Worm (Caenorhabditis elegans) whole organism, midembryonic: ENCODE measurements around the gene fipr-10.

Experiments used
- T22C8.4 ChIP-seq: fragments of 200-800 bp; sonication (Bioruptor generic); IDR thresholded peaks from 2 replicates; pipeline ENCODE4 v1.3.6; 2022; ENCODE audit warnings: missing genetic modification characterization, missing compliant biosample characterization
- cog-1 ChIP-seq: sonication (generic microtip); optimal IDR thresholded peaks from 2 replicates; lab custom pipeline; 2016; ENCODE audit warnings: missing genetic modification characterization, missing compliant biosample characterization
- flt-1 ChIP-seq: fragments of 200-800 bp; sonication (Bioruptor generic); IDR thresholded peaks from 2 replicates; pipeline ENCODE4 v1.3.6; 2022; ENCODE audit warnings: missing genetic modification characterization, missing compliant biosample characterization
- klf-2 ChIP-seq: fragments of 200-800 bp; sonication (Bioruptor generic); conservative IDR thresholded peaks from 2 replicates; pipeline ENCODE4 v1.3.6; 2022; ENCODE audit warnings: missing genetic modification reagents, missing genetic modification characterization, missing compliant biosample characterization
- med-1 ChIP-seq: sonication (generic microtip); optimal IDR thresholded peaks from 2 replicates; lab custom pipeline; 2017; ENCODE audit warnings: missing genetic modification characterization, mild to moderate bottlenecking, missing compliant biosample characterization, antibody characterized with exemption, missing genetic modification reagents; ENCODE audit not compliant: insufficient read depth
- ref-1 ChIP-seq: fragments of 200-800 bp; sonication (Bioruptor generic); conservative IDR thresholded peaks from 2 replicates; pipeline ENCODE4 v1.3.6; 2022; ENCODE audit warnings: missing genetic modification reagents, missing genetic modification characterization, missing compliant biosample characterization
- tab-1 ChIP-seq: fragments of 200-800 bp; sonication (Bioruptor generic); IDR thresholded peaks from 2 replicates; pipeline ENCODE4 v1.3.6; 2022; ENCODE audit warnings: missing genetic modification characterization, missing compliant biosample characterization
- ztf-23 ChIP-seq: fragments of 200-800 bp; sonication (Bioruptor generic); IDR thresholded peaks from 2 replicates; pipeline ENCODE4 v1.3.6; 2022; ENCODE audit warnings: missing genetic modification reagents, missing genetic modification characterization, missing compliant biosample characterization
- ztf-29 ChIP-seq: fragments of 200-800 bp; sonication (Bioruptor generic); IDR thresholded peaks from 2 replicates; pipeline ENCODE4 v1.3.6; 2022; ENCODE audit warnings: missing genetic modification reagents, missing genetic modification characterization, missing compliant biosample characterization

fipr-10 gene

ce11 chrV:9927381-9927780 is 13.4 kb downstream of the fipr-10 start:
- TF ChIP-seq ztf-29 (GFP tag; lab: Robert Waterston, UW) (no peak), flt-1 (GFP tag; lab: Robert Waterston, UW) (no peak), ztf-23 (no peak), tab-1 (GFP tag; lab: Robert Waterston, UW) (no peak), T22C8.4 (GFP tag; lab: Robert Waterston, UW) (no peak), cog-1 (no peak), ref-1 (GFP tag; lab: Robert Waterston, UW) (no peak)

DNA sequence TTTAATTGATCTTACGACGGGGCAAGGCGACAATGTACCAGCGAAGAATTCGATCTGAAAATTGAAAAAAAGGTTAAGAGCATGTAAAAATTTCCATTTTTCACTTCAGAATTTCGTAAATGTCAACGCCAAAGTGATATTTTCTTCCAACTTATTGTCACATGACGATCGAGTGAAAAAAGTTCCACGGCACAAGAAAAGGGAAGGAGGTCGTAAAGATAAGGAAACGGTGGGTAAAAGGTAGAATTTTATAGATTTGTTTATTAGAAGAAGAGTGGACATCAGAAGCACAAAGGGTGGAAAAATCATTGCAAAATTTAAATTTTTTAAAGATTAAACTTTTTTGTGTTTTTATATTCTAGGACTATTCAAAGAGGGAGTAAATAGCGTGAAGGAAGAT is 14.0 kb downstream of the fipr-10 start:
- TF ChIP-seq tab-1 (GFP tag; lab: Robert Waterston, UW) (no peak), flt-1 (GFP tag; lab: Robert Waterston, UW) (no peak), med-1 (GFP tag; lab: Kevin White, UChicago) (no peak), ztf-29 (GFP tag; lab: Robert Waterston, UW) (no peak), ztf-23 (no peak), T22C8.4 (GFP tag; lab: Robert Waterston, UW) (no peak), ref-1 (GFP tag; lab: Robert Waterston, UW) (no peak), klf-2 (GFP tag; lab: Robert Waterston, UW) (no peak), cog-1 (no peak)

ce11 chrV:9930612-9931065 is 16.7 kb downstream of the fipr-10 start, which contains the start of the genes rmh-2 and suds-3:
TSS of gene rmh-2 (minus strand) at chrV:9930775.
TSS of gene suds-3 (plus strand) at chrV:9931015.
- no peak for TF ChIP-seq tab-1 (GFP tag; lab: Robert Waterston, UW)
- peak; percentile 46 for TF ChIP-seq med-1 (GFP tag; lab: Kevin White, UChicago)

- TF ChIP-seq flt-1 (GFP tag; lab: Robert Waterston, UW) (no peak), ref-1 (GFP tag; lab: Robert Waterston, UW) (no peak), T22C8.4 (GFP tag; lab: Robert Waterston, UW) (no peak), cog-1 (no peak), klf-2 (GFP tag; lab: Robert Waterston, UW) (no peak)
Measured at ce11 chrV:9937435-9937834, 23.5 kb downstream of the fipr-10 start, which contains the start of gene srj-33. TSS of gene srj-33 (minus strand) at chrV:9937535.

- no peak for TF ChIP-seq flt-1 (GFP tag; lab: Robert Waterston, UW)
- TF ChIP-seq ref-1 (GFP tag; lab: Robert Waterston, UW) = no peak
- TF ChIP-seq klf-2 (GFP tag; lab: Robert Waterston, UW) = no peak
- TF ChIP-seq cog-1 = no peak
- no peak for TF ChIP-seq med-1 (GFP tag; lab: Kevin White, UChicago)
- no peak for TF ChIP-seq ztf-23
- no peak for TF ChIP-seq ztf-29 (GFP tag; lab: Robert Waterston, UW)
- no peak for TF ChIP-seq T22C8.4 (GFP tag; lab: Robert Waterston, UW)
Measured at ce11 chrV:9943039-9943438, 29.1 kb downstream of the fipr-10 start, which contains the start of gene fipr-12. TSS of gene fipr-12 (plus strand) at chrV:9943339.

DNA sequence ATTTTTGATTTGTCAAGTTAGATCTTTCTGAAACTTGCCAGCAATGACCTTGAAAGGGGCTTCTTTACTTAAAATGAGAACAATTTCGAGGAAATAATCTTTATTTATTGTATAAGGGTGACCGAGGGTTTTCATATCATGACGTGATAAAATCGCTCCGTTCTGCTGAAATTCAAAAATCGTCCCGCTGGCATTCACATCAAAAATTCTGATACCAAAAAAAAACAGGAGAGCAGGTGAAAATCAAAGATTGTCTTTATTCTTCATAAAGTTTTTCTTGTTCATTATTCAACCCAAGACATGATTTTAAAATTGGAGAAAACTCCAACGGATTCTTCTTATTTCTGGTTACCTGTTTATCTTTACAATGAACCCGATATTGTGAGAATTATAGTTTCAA is 30.1 kb downstream of the fipr-10 start, which contains the start of gene sre-28:
TSS of gene sre-28 (plus strand) at position 301 of the 400 bp plus-strand sequence.
- TF ChIP-seq tab-1 (GFP tag; lab: Robert Waterston, UW) (no peak), ztf-23 (no peak), ztf-29 (GFP tag; lab: Robert Waterston, UW) (no peak), med-1 (GFP tag; lab: Kevin White, UChicago) (no peak), ref-1 (GFP tag; lab: Robert Waterston, UW) (no peak), flt-1 (GFP tag; lab: Robert Waterston, UW) (no peak), klf-2 (GFP tag; lab: Robert Waterston, UW) (no peak), cog-1 (no peak), T22C8.4 (GFP tag; lab: Robert Waterston, UW) (no peak)

ce11 chrV:9948840-9949239 is 34.9 kb downstream of the fipr-10 start, which contains the start of gene nlp-58:
TSS of gene nlp-58 (minus strand) at chrV:9948940.
- no peak for TF ChIP-seq ref-1 (GFP tag; lab: Robert Waterston, UW)
- TF ChIP-seq med-1 (GFP tag; lab: Kevin White, UChicago) = no peak
- TF ChIP-seq klf-2 (GFP tag; lab: Robert Waterston, UW) = no peak
- TF ChIP-seq ztf-29 (GFP tag; lab: Robert Waterston, UW) = no peak
- no peak for TF ChIP-seq cog-1
- no peak for TF ChIP-seq tab-1 (GFP tag; lab: Robert Waterston, UW)
- TF ChIP-seq flt-1 (GFP tag; lab: Robert Waterston, UW) = no peak
- no peak for TF ChIP-seq T22C8.4 (GFP tag; lab: Robert Waterston, UW)
- no peak for TF ChIP-seq ztf-23

DNA sequence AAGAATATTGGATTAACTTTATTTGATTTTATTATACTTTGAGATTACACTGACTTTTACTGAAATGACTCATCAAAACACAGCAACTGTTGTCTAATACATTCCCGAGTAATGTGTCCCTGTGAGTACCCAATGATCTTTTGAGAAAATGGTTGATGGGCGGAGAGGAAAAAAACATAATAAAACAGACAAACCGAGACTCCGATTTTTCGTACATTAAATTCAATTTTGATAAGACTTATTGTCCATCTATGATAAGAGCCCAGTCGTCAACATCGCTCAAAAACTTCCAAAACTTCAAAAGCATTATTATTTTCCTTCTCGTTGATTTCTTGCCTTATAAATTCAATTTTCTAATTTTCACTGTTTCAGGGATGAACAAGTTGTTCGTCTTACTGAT is 36.9 kb downstream of the fipr-10 start, which contains the start of gene ttr-46:
TSS of gene ttr-46 (plus strand) at position 373 of the 400 bp plus-strand sequence.
- TF ChIP-seq klf-2 (GFP tag; lab: Robert Waterston, UW) (no peak), tab-1 (GFP tag; lab: Robert Waterston, UW) (no peak), med-1 (GFP tag; lab: Kevin White, UChicago) (no peak), T22C8.4 (GFP tag; lab: Robert Waterston, UW) (no peak), flt-1 (GFP tag; lab: Robert Waterston, UW) (no peak), ztf-29 (GFP tag; lab: Robert Waterston, UW) (no peak), cog-1 (no peak), ztf-23 (no peak), ref-1 (GFP tag; lab: Robert Waterston, UW) (no peak)

ce11 chrV:9952396-9952795 is 38.4 kb downstream of the fipr-10 start, which contains the start of gene mam-5:
TSS of gene mam-5 (plus strand) at chrV:9952699.
- TF ChIP-seq ref-1 (GFP tag; lab: Robert Waterston, UW) (no peak), klf-2 (GFP tag; lab: Robert Waterston, UW) (no peak), T22C8.4 (GFP tag; lab: Robert Waterston, UW) (no peak), med-1 (GFP tag; lab: Kevin White, UChicago) (no peak), flt-1 (GFP tag; lab: Robert Waterston, UW) (no peak), cog-1 (no peak), ztf-29 (GFP tag; lab: Robert Waterston, UW) (no peak), ztf-23 (no peak), tab-1 (GFP tag; lab: Robert Waterston, UW) (no peak)
